Worm (Caenorhabditis elegans): ENCODE data around the gene K10H10.6.

DNA sequence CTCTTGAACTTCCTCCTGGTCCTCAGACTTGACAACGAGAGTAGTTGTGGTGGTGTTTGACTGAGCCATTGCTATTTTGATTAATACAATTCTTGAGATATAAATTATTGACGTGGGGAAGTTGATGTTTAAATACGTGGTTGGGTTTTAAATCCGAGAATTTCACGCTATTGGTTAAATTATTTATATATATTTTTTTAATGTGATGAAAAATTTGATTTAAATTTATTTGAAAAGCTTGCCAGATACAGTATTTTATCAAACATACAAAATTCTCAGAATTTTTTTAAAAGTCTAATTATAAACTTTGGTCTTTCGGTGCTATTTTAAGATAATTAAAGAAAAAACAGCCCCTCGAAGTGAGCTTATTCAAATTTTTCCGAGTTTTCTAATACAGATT is 4.5 kb downstream of the K10H10.6 start, which contains the start of the genes K10H10.7 and K10H10.10:
- TF ChIP-seq med-1 (GFP tag; optimal IDR thresholded peaks at IDR 0.05; ENCODE audit: insufficient read depth) (no peak), flt-1 (GFP tag; IDR thresholded peaks at IDR 0.05) (no peak), ztf-29 (GFP tag; IDR thresholded peaks at IDR 0.05) (no peak), ztf-23 (GFP tag; IDR thresholded peaks at IDR 0.05) (no peak), tab-1 (GFP tag; IDR thresholded peaks at IDR 0.05) (no peak), T22C8.4 (GFP tag; IDR thresholded peaks at IDR 0.05) (no peak), klf-2 (GFP tag; conservative IDR thresholded peaks at IDR 0.05) (no peak), cog-1 (tag; optimal IDR thresholded peaks at IDR 0.05) (no peak), ref-1 (GFP tag; conservative IDR thresholded peaks at IDR 0.05) (no peak)

Measured in whole organism, midembryonic.